Fruit fly (Drosophila melanogaster) whole organism, embryonic: ENCODE data around the gene Snx27.
A peak's percentile ranks its signal among the peaks of the same experiment; 100 is the strongest.

Experiments used
- Atf3 ChIP-seq: fragments of 200-800 bp; sonication (Bioruptor generic); optimal IDR thresholded peaks from 3 replicates; lab custom pipeline; 2016; ENCODE audit warnings: missing biosample characterization, missing genetic modification characterization
- CG10209 ChIP-seq: fragments of 200-800 bp; sonication (Bioruptor generic); optimal IDR thresholded peaks from 3 replicates; lab custom pipeline; 2017; ENCODE audit warnings: missing biosample characterization, mild to moderate bottlenecking, missing genetic modification characterization, missing genetic modification reagents
- CG10267 ChIP-seq: fragments of 200-800 bp; sonication (Bioruptor generic); optimal IDR thresholded peaks from 2 replicates; lab custom pipeline; 2018; ENCODE audit warnings: missing biosample characterization, mild to moderate bottlenecking, missing genetic modification characterization, moderate library complexity
- CG10543 ChIP-seq: fragments of 200-800 bp; sonication (Bioruptor generic); optimal IDR thresholded peaks from 3 replicates; lab custom pipeline; 2017; ENCODE audit warnings: missing biosample characterization, mild to moderate bottlenecking, missing genetic modification characterization, moderate library complexity
- CG11093 ChIP-seq: fragments of 200-800 bp; sonication (Bioruptor generic); IDR thresholded peaks from 3 replicates; pipeline ENCODE4 v1.3.6; 2022; ENCODE audit warnings: missing biosample characterization, missing genetic modification characterization
- CG11695 ChIP-seq: fragments of 200-800 bp; sonication (Bioruptor generic); IDR thresholded peaks from 3 replicates; pipeline ENCODE4 v1.3.6; 2022; ENCODE audit warnings: missing biosample characterization, missing genetic modification characterization
- CG12155 ChIP-seq: fragments of 200-800 bp; sonication (Bioruptor generic); optimal IDR thresholded peaks from 3 replicates; lab custom pipeline; 2016; ENCODE audit warnings: missing biosample characterization, missing genetic modification characterization
- CG12236 ChIP-seq: fragments of 200-800 bp; sonication (Bioruptor generic); optimal IDR thresholded peaks from 2 replicates; lab custom pipeline; 2016; ENCODE audit warnings: missing biosample characterization, missing genetic modification characterization
- CG14667 ChIP-seq: fragments of 200-800 bp; sonication (Bioruptor generic); IDR thresholded peaks from 2 replicates; pipeline ENCODE4 v1.3.6; 2022; ENCODE audit warnings: missing biosample characterization, missing genetic modification characterization
- CG15073 ChIP-seq: fragments of 200-800 bp; sonication (Bioruptor generic); optimal IDR thresholded peaks from 2 replicates; lab custom pipeline; 2016; ENCODE audit warnings: missing biosample characterization, missing genetic modification characterization
- CG15479 ChIP-seq: fragments of 200-800 bp; sonication (Bioruptor generic); optimal IDR thresholded peaks from 3 replicates; lab custom pipeline; 2019; ENCODE audit warnings: missing biosample characterization, mild to moderate bottlenecking, missing genetic modification characterization, moderate library complexity
- CG17361 ChIP-seq: fragments of 200-800 bp; sonication (Bioruptor generic); IDR thresholded peaks from 3 replicates; pipeline ENCODE4 v1.3.6; 2022; ENCODE audit warnings: missing biosample characterization, missing genetic modification characterization
- CG1792 ChIP-seq: fragments of 200-800 bp; sonication (Bioruptor generic); optimal IDR thresholded peaks from 2 replicates; lab custom pipeline; 2016; ENCODE audit warnings: missing biosample characterization, missing genetic modification characterization
- CG1832 ChIP-seq: fragments of 200-800 bp; sonication (Bioruptor generic); optimal IDR thresholded peaks from 2 replicates; lab custom pipeline; 2017; ENCODE audit warnings: missing biosample characterization, mild to moderate bottlenecking, missing genetic modification characterization, inconsistent platforms
- CG2199 ChIP-seq: fragments of 200-800 bp; sonication (Bioruptor generic); IDR thresholded peaks from 3 replicates; pipeline ENCODE4 v1.3.6; 2022; ENCODE audit warnings: missing biosample characterization, missing genetic modification characterization
- CG2202 ChIP-seq: fragments of 200-800 bp; sonication (Bioruptor generic); optimal IDR thresholded peaks from 2 replicates; lab custom pipeline; 2018; ENCODE audit warnings: missing biosample characterization, mild to moderate bottlenecking, missing genetic modification characterization
- CG2712 ChIP-seq: fragments of 200-800 bp; optimal IDR thresholded peaks from 3 replicates; lab custom pipeline; 2019; ENCODE audit warnings: missing biosample characterization, mild to moderate bottlenecking, missing genetic modification characterization, moderate library complexity
- CG3407 ChIP-seq: fragments of 200-800 bp; sonication (Bioruptor generic); optimal IDR thresholded peaks from 2 replicates; lab custom pipeline; 2018; ENCODE audit warnings: missing biosample characterization, mild to moderate bottlenecking, missing genetic modification characterization
- CG4424 ChIP-seq: fragments of 200-800 bp; sonication (Bioruptor generic); optimal IDR thresholded peaks from 3 replicates; lab custom pipeline; 2016; ENCODE audit warnings: missing biosample characterization, missing genetic modification characterization
- CG4617 ChIP-seq: fragments of 200-800 bp; sonication (Bioruptor generic); optimal IDR thresholded peaks from 3 replicates; lab custom pipeline; 2016; ENCODE audit warnings: missing biosample characterization, missing genetic modification characterization, borderline replicate concordance
- CG6683 ChIP-seq: fragments of 200-800 bp; sonication (Bioruptor generic); optimal IDR thresholded peaks from 2 replicates; lab custom pipeline; 2017; ENCODE audit warnings: missing biosample characterization, mild to moderate bottlenecking, missing genetic modification characterization, missing genetic modification reagents
- CG8290 ChIP-seq, 3 experiments: fragments of 200-800 bp; sonication (Bioruptor generic); optimal IDR thresholded peaks; 2 replicates each; lab custom pipeline; 2016 to 2019; ENCODE audit warnings: missing biosample characterization in 3 of 3, missing genetic modification characterization in 3 of 3, mild to moderate bottlenecking in 2 of 3, moderate library complexity in 1 of 3
- CG8478 ChIP-seq: fragments of >200 bp; optimal IDR thresholded peaks from 2 replicates; lab custom pipeline; 2018
- CG8765 ChIP-seq: fragments of 200-800 bp; sonication (Bioruptor generic); IDR thresholded peaks from 2 replicates; pipeline ENCODE4 v1.3.6; 2022; ENCODE audit warnings: missing biosample characterization, missing genetic modification characterization
- CG8924 ChIP-seq: fragments of 200-800 bp; optimal IDR thresholded peaks from 3 replicates; lab custom pipeline; 2019; ENCODE audit warnings: missing biosample characterization, mild to moderate bottlenecking, missing genetic modification characterization, moderate library complexity
- CG9609 ChIP-seq: fragments of 200-800 bp; sonication (Bioruptor generic); optimal IDR thresholded peaks from 3 replicates; lab custom pipeline; 2016; ENCODE audit warnings: missing biosample characterization, missing genetic modification characterization
- Dip2 ChIP-seq: fragments of 200-800 bp; sonication (Bioruptor generic); IDR thresholded peaks from 2 replicates; pipeline ENCODE4 v1.3.6; 2022; ENCODE audit warnings: missing biosample characterization, missing genetic modification characterization
- Elba2 ChIP-seq: fragments of 200-800 bp; sonication (Bioruptor generic); optimal IDR thresholded peaks from 3 replicates; lab custom pipeline; 2016; ENCODE audit warnings: missing biosample characterization, missing genetic modification characterization
- Ets65A ChIP-seq: fragments of 200-800 bp; sonication (Bioruptor generic); peaks from one replicate; lab custom pipeline; 2016; ENCODE audit warnings: missing biosample characterization, missing genetic modification characterization
- Mes4 ChIP-seq: fragments of 200-800 bp; sonication (Bioruptor generic); optimal IDR thresholded peaks from 2 replicates; lab custom pipeline; 2016; ENCODE audit warnings: missing biosample characterization, missing genetic modification characterization
- Side ChIP-seq: fragments of 200-800 bp; sonication (Bioruptor generic); optimal IDR thresholded peaks from 2 replicates; lab custom pipeline; 2016; ENCODE audit warnings: missing biosample characterization, missing genetic modification characterization
- Ssrp ChIP-seq: fragments of 200-800 bp; sonication (Bioruptor generic); optimal IDR thresholded peaks from 2 replicates; lab custom pipeline; 2018; ENCODE audit warnings: missing biosample characterization, mild to moderate bottlenecking, missing genetic modification characterization, moderate library complexity
- Trl ChIP-seq, 3 experiments: fragments of >200 bp in 2 of 3; fragments of 200-800 bp in 1 of 3; sonication (Bioruptor generic) in 1 of 3; optimal IDR thresholded peaks; 2 replicates in 1 of 3; 3 replicates in 2 of 3; lab custom pipeline; 2016 to 2017; ENCODE audit warnings: missing biosample characterization in 1 of 3, missing genetic modification characterization in 1 of 3
- Usf ChIP-seq: fragments of 200-800 bp; sonication (Bioruptor generic); optimal IDR thresholded peaks from 2 replicates; lab custom pipeline; 2017; ENCODE audit warnings: missing genotype, missing biosample characterization, missing genetic modification characterization
- az2 ChIP-seq: fragments of 200-800 bp; sonication (Bioruptor generic); optimal IDR thresholded peaks from 3 replicates; lab custom pipeline; 2016; ENCODE audit warnings: missing biosample characterization, missing genetic modification characterization
- ftz-f1 ChIP-seq: fragments of 200-800 bp; sonication (Bioruptor generic); optimal IDR thresholded peaks from 2 replicates; lab custom pipeline; 2016; ENCODE audit warnings: missing biosample characterization, missing genetic modification characterization
- hth ChIP-seq: fragments of >200 bp; optimal IDR thresholded peaks from 2 replicates; lab custom pipeline; 2017; ENCODE audit warnings: inconsistent platforms
- jumu ChIP-seq: fragments of 200-800 bp; sonication (Bioruptor generic); optimal IDR thresholded peaks from 3 replicates; lab custom pipeline; 2016; ENCODE audit warnings: missing biosample characterization, missing genetic modification characterization
- nau ChIP-seq: fragments of 200-800 bp; sonication (Bioruptor generic); optimal IDR thresholded peaks from 3 replicates; lab custom pipeline; 2017; ENCODE audit warnings: missing biosample characterization, mild to moderate bottlenecking, missing genetic modification characterization, missing genetic modification reagents
- onecut ChIP-seq: fragments of 200-800 bp; sonication (Bioruptor generic); IDR thresholded peaks from 2 replicates; pipeline ENCODE4 v1.3.6; 2022; ENCODE audit warnings: missing biosample characterization, missing genetic modification characterization
- prd ChIP-seq, 3 experiments: fragments of >200 bp in 2 of 3; fragments of 200-800 bp in 1 of 3; sonication (Bioruptor generic) in 1 of 3; optimal IDR thresholded peaks in 2 of 3; IDR thresholded peaks in 1 of 3; 2 replicates in 2 of 3; 3 replicates in 1 of 3; pipeline versions ENCODE4 v1.3.6 to Lab custom; 2017 to 2022; ENCODE audit warnings: missing biosample characterization in 1 of 3, missing genetic modification characterization in 1 of 3
- pum ChIP-seq: fragments of 200-800 bp; sonication (Bioruptor generic); optimal IDR thresholded peaks from 2 replicates; lab custom pipeline; 2016; ENCODE audit warnings: missing biosample characterization, missing genetic modification characterization
- rib ChIP-seq: fragments of 200-800 bp; sonication (Bioruptor generic); IDR thresholded peaks from 2 replicates; pipeline ENCODE4 v1.3.6; 2022; ENCODE audit warnings: missing biosample characterization, missing genetic modification characterization
- row ChIP-seq: fragments of 200-800 bp; sonication (Bioruptor generic); IDR thresholded peaks from 3 replicates; pipeline ENCODE4 v1.3.6; 2022; ENCODE audit warnings: missing biosample characterization, missing genetic modification characterization
- sc ChIP-seq, 3 experiments: fragments of >200 bp in 2 of 3; fragments of 200-800 bp in 1 of 3; sonication (Bioruptor generic) in 1 of 3; optimal IDR thresholded peaks; 2 replicates in 2 of 3; 3 replicates in 1 of 3; lab custom pipeline; 2017; ENCODE audit warnings: mild to moderate bottlenecking in 1 of 3, missing biosample characterization in 1 of 3, missing genetic modification characterization in 1 of 3, missing genetic modification reagents in 1 of 3
- sqz ChIP-seq: fragments of 200-800 bp; sonication (Bioruptor generic); optimal IDR thresholded peaks from 3 replicates; lab custom pipeline; 2018; ENCODE audit warnings: missing biosample characterization, mild to moderate bottlenecking, missing genetic modification characterization
- tin ChIP-seq: fragments of 200-800 bp; sonication (Bioruptor generic); optimal IDR thresholded peaks from 3 replicates; lab custom pipeline; 2016; ENCODE audit warnings: missing biosample characterization, missing genetic modification characterization
- tup ChIP-seq: fragments of 200-800 bp; sonication (Bioruptor generic); optimal IDR thresholded peaks from 2 replicates; lab custom pipeline; 2016; ENCODE audit warnings: missing biosample characterization, mild to moderate bottlenecking, missing genetic modification characterization, moderate library complexity
- usp ChIP-seq: fragments of >200 bp; optimal IDR thresholded peaks from 2 replicates; lab custom pipeline; 2017; ENCODE audit warnings: missing biosample characterization, missing genetic modification characterization

Snx27 gene

dm6 chrX:5699824-5700498 is 37.9 kb downstream of the Snx27 start (continued):
- TF ChIP-seq CG10209 (GFP tag; lab: Kevin White, UChicago): peak; percentile 64
- peak; percentile 70 for TF ChIP-seq CG10543 (GFP tag; lab: Kevin White, UChicago)
- peak; percentile 66 for TF ChIP-seq CG12155
- TF ChIP-seq CG14667: no peak
- no peak for TF ChIP-seq hth
- no peak for TF ChIP-seq CG15073 (GFP tag; lab: Kevin White, UChicago)
- TF ChIP-seq CG8290 (GFP tag; optimal IDR thresholded peaks at IDR 0.05; lab: Kevin White, UChicago): no peak
- peak in 1 of 2 experiments; percentile 31 for TF ChIP-seq CG8290 (tag; optimal IDR thresholded peaks at IDR 0.05; lab: Kevin White, UChicago)
- no peak for TF ChIP-seq jumu (GFP tag; lab: Kevin White, UChicago)
- TF ChIP-seq CG4424 (GFP tag; lab: Kevin White, UChicago): peak; percentile 63
- TF ChIP-seq Mes4 (GFP tag; lab: Kevin White, UChicago): peak; percentile 45
- peak; percentile 83 for TF ChIP-seq row (GFP tag; lab: Robert Waterston, UW)
- TF ChIP-seq CG6683 (GFP tag; lab: Kevin White, UChicago): peak; percentile 4
- peak; percentile 75 for TF ChIP-seq CG2712 (tag; lab: Kevin White, UChicago)
- 0 out of 3 replicates have a peak, but pooled peaks have one; percentile 36 for TF ChIP-seq CG2199 (GFP tag; lab: Robert Waterston, UW)
- TF ChIP-seq az2 (GFP tag; lab: Kevin White, UChicago): peak; percentile 43
- no peak for TF ChIP-seq Trl (optimal IDR thresholded peaks at IDR 0.05; lab: Kevin White, UChicago)
- TF ChIP-seq Trl (GFP tag; optimal IDR thresholded peaks at IDR 0.05; lab: Kevin White, UChicago): peak; percentile 8
- no peak for TF ChIP-seq prd (optimal IDR thresholded peaks at IDR 0.05; lab: Kevin White, UChicago)
- peak; percentile 71; the same call in 2 of the 3 replicates for TF ChIP-seq prd (GFP tag; IDR thresholded peaks at IDR 0.05; lab: Robert Waterston, UW)
- TF ChIP-seq sc (optimal IDR thresholded peaks at IDR 0.05; lab: Kevin White, UChicago): no peak
- TF ChIP-seq sc (GFP tag; optimal IDR thresholded peaks at IDR 0.05; lab: Kevin White, UChicago): peak; percentile 55
- no peak for TF ChIP-seq CG8478
- TF ChIP-seq CG8924 (tag; lab: Kevin White, UChicago): peak; percentile 67
- TF ChIP-seq CG10267 (tag; lab: Kevin White, UChicago): peak; percentile 52
- TF ChIP-seq Atf3 (GFP tag; lab: Kevin White, UChicago): no peak
- no peak for TF ChIP-seq CG1832 (GFP tag; lab: Kevin White, UChicago)
- peak; percentile 86 for TF ChIP-seq Ets65A (GFP tag; lab: Kevin White, UChicago)
- TF ChIP-seq CG17361 (GFP tag; lab: Robert Waterston, UW): peak; percentile 82
- no peak for TF ChIP-seq rib (GFP tag; lab: Robert Waterston, UW)
- no peak for TF ChIP-seq CG12236 (GFP tag; lab: Kevin White, UChicago)
- TF ChIP-seq tup: no peak
- TF ChIP-seq CG1792: no peak
- no peak for TF ChIP-seq onecut
- no peak for TF ChIP-seq CG11093
- no peak for TF ChIP-seq Elba2
- peak; percentile 58 for TF ChIP-seq tin
- TF ChIP-seq pum (GFP tag; lab: Kevin White, UChicago): peak; percentile 48
- TF ChIP-seq Usf (GFP tag; lab: Kevin White, UChicago): peak; percentile 22
- TF ChIP-seq usp (GFP tag; lab: Kevin White, UChicago): no peak
- TF ChIP-seq CG4617: peak; percentile 7
- TF ChIP-seq CG11695: peak; percentile 52; the same call in 2 of the 3 replicates
- TF ChIP-seq ftz-f1 (GFP tag; lab: Kevin White, UChicago): no peak
- TF ChIP-seq CG2202 (tag; lab: Kevin White, UChicago): peak; percentile 39
- TF ChIP-seq CG3407: peak; percentile 46
- TF ChIP-seq CG15479 (GFP tag; lab: Kevin White, UChicago): no peak
- no peak for TF ChIP-seq CG8765
- peak; percentile 27 for TF ChIP-seq sqz (GFP tag; lab: Kevin White, UChicago)
- peak; percentile 12 for TF ChIP-seq Side (GFP tag; lab: Kevin White, UChicago)
- TF ChIP-seq nau (GFP tag; lab: Kevin White, UChicago): no peak
- TF ChIP-seq Ssrp (tag; lab: Kevin White, UChicago): peak; percentile 67
- TF ChIP-seq CG9609 (GFP tag; lab: Kevin White, UChicago): peak; percentile 15
- TF ChIP-seq Dip2 (GFP tag; lab: Robert Waterston, UW): no peak
